Fruit fly (Drosophila melanogaster): ENCODE data around the gene CG43155.

CG43155 gene

DNA sequence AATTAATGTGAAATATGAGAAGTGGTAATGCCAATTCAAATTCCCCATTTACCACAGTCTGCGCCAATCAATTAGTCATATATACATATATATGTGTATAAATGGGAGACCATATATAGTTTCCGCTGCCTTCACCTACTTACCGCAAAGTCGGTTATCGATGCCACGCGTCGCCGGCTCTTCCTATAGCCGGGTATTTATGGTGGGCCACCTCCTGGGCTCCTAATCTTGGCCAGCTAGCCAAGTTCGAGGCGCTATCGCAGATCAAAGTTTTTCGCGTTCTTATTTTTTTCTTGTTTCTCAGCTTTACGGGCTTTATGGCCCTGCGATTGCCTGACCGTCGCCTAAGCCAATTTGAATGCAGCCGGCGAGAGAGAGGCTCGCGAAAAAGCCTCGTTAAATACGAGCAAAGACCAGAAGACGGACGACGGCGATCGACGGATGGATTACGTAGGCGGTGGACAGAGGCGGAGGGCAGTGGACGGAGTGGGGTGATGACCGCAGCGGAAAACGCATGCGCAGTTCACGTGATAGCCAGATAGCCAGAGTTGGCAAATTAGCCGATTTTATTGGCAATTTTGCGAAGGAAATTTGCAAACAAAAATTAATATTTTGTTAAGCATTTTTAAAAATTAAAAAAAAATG lies 38.7 kb upstream of the CG43155 start (continued):
- TF ChIP-seq Nf-YC (tag; optimal IDR thresholded peaks at IDR 0.05) (no peak), cwo (GFP tag; optimal IDR thresholded peaks at IDR 0.05) (no peak), maf-S (GFP tag; optimal IDR thresholded peaks at IDR 0.05) (no peak), unpg (GFP tag; optimal IDR thresholded peaks at IDR 0.05) (no peak), GATAe (GFP tag; conservative IDR thresholded peaks at IDR 0.05) (no peak), hb (GFP tag; IDR thresholded peaks at IDR 0.05; ENCODE audit: partially characterized antibody) (no peak), Med (GFP tag) (peak; percentile 59), exex (tag; optimal IDR thresholded peaks at IDR 0.05) (peak; percentile 29), CHES-1-like (GFP tag; optimal IDR thresholded peaks at IDR 0.05) (no peak)

DNA sequence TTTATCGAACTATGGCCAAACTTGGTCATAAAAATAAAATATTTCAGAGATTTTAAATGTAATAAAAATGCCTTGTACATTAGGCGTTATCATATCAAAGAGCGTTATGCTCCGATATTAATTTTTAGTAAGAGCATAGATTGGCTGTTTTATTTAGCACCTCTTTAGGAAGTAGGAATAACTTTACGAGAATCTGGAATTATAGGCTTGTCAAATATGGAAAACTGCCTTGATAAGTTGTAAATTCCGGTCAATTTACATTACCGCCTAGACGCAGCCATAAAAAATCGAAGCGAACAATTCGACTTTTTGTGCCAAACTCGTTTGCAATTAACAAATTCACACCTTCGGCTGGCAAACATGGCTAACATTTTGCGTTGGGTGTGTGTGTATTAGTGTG lies 37.5 kb upstream of the CG43155 start:
- TF ChIP-seq CG9437 (GFP tag; optimal IDR thresholded peaks at IDR 0.05) (peak; percentile 0), CG2116 (GFP tag; optimal IDR thresholded peaks at IDR 0.05) (no peak), Asciz (GFP tag; optimal IDR thresholded peaks at IDR 0.05) (no peak), Ptx1 (GFP tag; IDR thresholded peaks at IDR 0.05) (0 out of 2 replicates have a peak, but pooled peaks have one; percentile 14), Abd-B (GFP tag; optimal IDR thresholded peaks at IDR 0.05) (peak; percentile 18), CG34224 (GFP tag; IDR thresholded peaks at IDR 0.05; ENCODE audit: partially characterized antibody) (no peak), CG11504 (tag; optimal IDR thresholded peaks at IDR 0.05) (peak; percentile 16), NFAT (GFP tag; IDR thresholded peaks at IDR 0.05) (0 out of 2 replicates have a peak, but pooled peaks have one; percentile 7), CG7839 (tag; optimal IDR thresholded peaks at IDR 0.05) (peak; percentile 4), CG2678 (tag; optimal IDR thresholded peaks at IDR 0.05) (peak; percentile 23), Rfx (GFP tag; IDR thresholded peaks at IDR 0.05) (peak; percentile 37; the same call in 1 of the 2 replicates), Bteb2 (GFP tag; optimal IDR thresholded peaks at IDR 0.05) (no peak), Sry-δ (GFP tag; optimal IDR thresholded peaks at IDR 0.05) (no peak), sens (GFP tag) (peak; percentile 1)

DNA sequence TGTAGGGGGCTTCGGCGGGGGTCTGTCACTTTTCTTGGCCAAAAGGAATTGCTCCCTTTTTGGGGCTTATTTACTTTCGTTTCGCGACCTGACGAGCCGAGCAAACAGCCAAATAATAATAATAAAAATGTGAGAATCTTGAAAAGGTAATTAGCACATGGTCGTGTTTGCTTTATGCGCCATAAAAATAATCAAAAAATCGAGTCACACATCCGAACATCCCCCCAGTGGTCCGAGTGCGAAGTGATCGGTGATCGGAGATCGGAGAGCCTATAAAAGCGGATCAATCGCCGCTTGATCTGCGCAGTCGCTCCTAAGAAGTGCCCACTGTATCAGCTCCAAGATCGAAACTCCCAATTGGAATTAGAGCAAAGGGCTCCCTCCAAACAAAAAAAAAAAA lies 37.1 kb upstream of the CG43155 start, which contains the start of gene Gs2:
Gs2 (plus strand) TSS at position 301 of the 400 bp plus-strand sequence.
- TF ChIP-seq dmrt11E (tag; optimal IDR thresholded peaks at IDR 0.05) (no peak), Med (GFP tag) (peak; percentile 38), so (GFP tag; IDR thresholded peaks at IDR 0.05) (no peak), CG10274 (GFP tag; optimal IDR thresholded peaks at IDR 0.05) (no peak), twi (tag; optimal IDR thresholded peaks at IDR 0.05) (no peak), inv (GFP tag; IDR thresholded peaks at IDR 0.05; ENCODE audit: partially characterized antibody) (no peak), ara (GFP tag; IDR thresholded peaks at IDR 0.05) (no peak), hth (optimal IDR thresholded peaks at IDR 0.05) (no peak)

DNA sequence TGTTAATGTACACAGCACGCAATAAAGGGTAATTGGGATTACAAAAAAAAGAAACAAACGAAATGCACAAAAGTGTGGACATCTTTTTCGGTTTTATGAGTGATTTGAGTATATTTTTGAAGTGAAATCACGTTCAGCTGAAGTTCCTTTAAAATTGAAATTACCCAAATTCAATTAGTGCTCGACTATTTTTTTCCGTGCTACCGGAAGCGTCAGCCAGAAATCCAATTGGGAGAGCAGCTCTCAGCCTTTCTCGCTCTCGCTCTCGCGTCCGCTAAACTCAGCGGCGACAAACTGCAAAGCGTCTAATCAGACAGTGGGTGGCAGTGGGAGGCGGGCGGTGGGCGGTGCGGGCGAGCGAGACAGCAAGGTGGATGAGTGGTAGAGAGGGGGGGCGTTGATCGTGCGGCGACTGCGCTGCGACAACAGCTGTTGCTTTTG lies 36.3 kb upstream of the CG43155 start:
- TF ChIP-seq HLHmδ (GFP tag; optimal IDR thresholded peaks at IDR 0.05) (no peak), TFAM (GFP tag; optimal IDR thresholded peaks at IDR 0.05) (peak; percentile 7), Hmr (GFP tag; optimal IDR thresholded peaks at IDR 0.05) (peak; percentile 95), tup (GFP tag; optimal IDR thresholded peaks at IDR 0.05) (peak; percentile 74), Ada2b (GFP tag; IDR thresholded peaks at IDR 0.05) (peak; percentile 92), CG6272 (GFP tag; IDR thresholded peaks at IDR 0.05) (peak; percentile 84), CG4424 (GFP tag; optimal IDR thresholded peaks at IDR 0.05) (peak; percentile 90), CG12155 (GFP tag; optimal IDR thresholded peaks at IDR 0.05) (peak; percentile 79), CG2129 (GFP tag; IDR thresholded peaks at IDR 0.05; ENCODE audit: partially characterized antibody) (no peak), Xrp1 (GFP tag; IDR thresholded peaks at IDR 0.05) (peak; percentile 74), z (GFP tag; IDR thresholded peaks at IDR 0.05) (0 out of 3 replicates have a peak, but pooled peaks have one; percentile 20), CG16813 (GFP tag; IDR thresholded peaks at IDR 0.05; ENCODE audit: partially characterized antibody) (no peak), Poxn (GFP tag; IDR thresholded peaks at IDR 0.05) (peak; percentile 43; the same call in 1 of the 2 replicates), Elba2 (GFP tag; optimal IDR thresholded peaks at IDR 0.05) (peak; percentile 59), D19A (tag; optimal IDR thresholded peaks at IDR 0.05) (peak; percentile 77), Mad (GFP tag; optimal IDR thresholded peaks at IDR 0.05) (peak; percentile 80)
